Fruit fly (Drosophila melanogaster): ENCODE measurements around the gene Nrt.

dm6 chr3L:16755189-16755588 is 10.7 kb upstream of the Nrt start, which contains the start of gene CG42852:
- TF ChIP-seq Ets98B (GFP tag; IDR thresholded peaks at IDR 0.05) (no peak), CG9948 (tag; optimal IDR thresholded peaks at IDR 0.05) (no peak), EcR (GFP tag; optimal IDR thresholded peaks at IDR 0.05) (no peak), CG8301 (tag; optimal IDR thresholded peaks at IDR 0.05) (no peak), CG32121 (GFP tag; IDR thresholded peaks at IDR 0.05) (no peak), CG8159 (tag; optimal IDR thresholded peaks at IDR 0.05) (no peak), Pif1A (GFP tag; optimal IDR thresholded peaks at IDR 0.05) (no peak), CG4496 (GFP tag; IDR thresholded peaks at IDR 0.05) (no peak), gl (tag; optimal IDR thresholded peaks at IDR 0.05) (no peak)
